Worm (Caenorhabditis elegans): ENCODE data around the gene Y17G7B.8.
A peak's percentile ranks its signal among the peaks of the same experiment; 100 is the strongest.

The Y17G7B.8 gene

ce11 chrII:12040167-12040566 lies 12.6 kb upstream of the Y17G7B.8 start (continued):
- TF ChIP-seq egl-44 (GFP tag; IDR thresholded peaks at IDR 0.05) (no peak), nhr-80 (tag; optimal IDR thresholded peaks at IDR 0.05) (peak; percentile 94), D2030.7 (GFP tag; IDR thresholded peaks at IDR 0.05) (no peak), hsf-1 (GFP tag; IDR thresholded peaks at IDR 0.05) (no peak), lin-40 (tag; optimal IDR thresholded peaks at IDR 0.05) (peak; percentile 53), rpc-1 (optimal IDR thresholded peaks at IDR 0.05) (no peak), rpc-1 (tag; optimal IDR thresholded peaks at IDR 0.05) (no peak), ztf-6 (GFP tag; IDR thresholded peaks at IDR 0.05) (no peak), Y53F4B.3 (GFP tag; IDR thresholded peaks at IDR 0.05) (no peak), hmg-1.2 (GFP tag; IDR thresholded peaks at IDR 0.05) (peak; percentile 89), ceh-79 (tag; optimal IDR thresholded peaks at IDR 0.05) (no peak), Y53G8AR.9 (GFP tag; conservative IDR thresholded peaks at IDR 0.05) (no peak), ztf-25 (GFP tag; IDR thresholded peaks at IDR 0.05) (no peak), cebp-1 (GFP tag; IDR thresholded peaks at IDR 0.05) (0 out of 2 replicates have a peak, but pooled peaks have one; percentile 37), cebp-1 (tag; optimal IDR thresholded peaks at IDR 0.05) (peak; percentile 69), snpc-1.1 (tag; optimal IDR thresholded peaks at IDR 0.05; ENCODE audit: insufficient read depth) (no peak), snpc-4 (GFP tag; optimal IDR thresholded peaks at IDR 0.05) (no peak), snpc-4 (tag; optimal IDR thresholded peaks at IDR 0.05) (peak in 2 of 4 experiments; percentile 5 to 47), hlh-12 (tag; optimal IDR thresholded peaks at IDR 0.05) (no peak), ztf-3 (GFP tag; optimal IDR thresholded peaks at IDR 0.05) (no peak), ceh-27 (GFP tag; optimal IDR thresholded peaks at IDR 0.05) (peak; percentile 9), athp-1 (tag; optimal IDR thresholded peaks at IDR 0.05) (no peak), nfyb-1 (GFP tag; IDR thresholded peaks at IDR 0.05) (0 out of 2 replicates have a peak, but pooled peaks have one; percentile 21), ama-1 (optimal IDR thresholded peaks at IDR 0.05) (peak; percentile 20), ama-1 (GFP tag; optimal IDR thresholded peaks at IDR 0.05) (no peak), bed-2 (GFP tag; IDR thresholded peaks at IDR 0.05) (no peak), mcd-1 (GFP tag; IDR thresholded peaks at IDR 0.05) (peak; percentile 64), zfh-2 (GFP tag; conservative IDR thresholded peaks at IDR 0.05) (no peak), egl-18 (GFP tag; IDR thresholded peaks at IDR 0.05) (no peak), die-1 (tag; optimal IDR thresholded peaks at IDR 0.05) (no peak), aptf-3 (GFP tag; IDR thresholded peaks at IDR 0.05) (no peak)

ce11 chrII:12039039-12039438 lies 11.5 kb upstream of the Y17G7B.8 start, which contains the start of gene tpi-1:
tpi-1 (minus strand) TSS chrII:12039139.
- no peak for TF ChIP-seq lag-1 (GFP tag; IDR thresholded peaks at IDR 0.05)
- no peak for TF ChIP-seq mes-4 (tag; optimal IDR thresholded peaks at IDR 0.05)
- TF ChIP-seq ceh-40 (GFP tag; IDR thresholded peaks at IDR 0.05): no peak
- TF ChIP-seq C06A6.2 (GFP tag; conservative IDR thresholded peaks at IDR 0.05): no peak
- no peak for TF ChIP-seq efl-1 (GFP tag; optimal IDR thresholded peaks at IDR 0.05)
- no peak for TF ChIP-seq Y53F4B.3 (GFP tag; IDR thresholded peaks at IDR 0.05)
- no peak for TF ChIP-seq sea-2 (GFP tag; IDR thresholded peaks at IDR 0.05)
- TF ChIP-seq T26A5.8 (tag; optimal IDR thresholded peaks at IDR 0.05): no peak
- no peak for TF ChIP-seq ceh-27 (GFP tag; optimal IDR thresholded peaks at IDR 0.05)

- TF ChIP-seq cebp-1 (GFP tag; IDR thresholded peaks at IDR 0.05) (no peak), cebp-1 (tag; optimal IDR thresholded peaks at IDR 0.05) (peak; percentile 10), ama-1 (optimal IDR thresholded peaks at IDR 0.05) (peak; percentile 32), ama-1 (GFP tag; optimal IDR thresholded peaks at IDR 0.05) (no peak), dox-1 (GFP tag; IDR thresholded peaks at IDR 0.05) (no peak)
These were observed 9.0 kb upstream of the Y17G7B.8 start, which contains the start of gene cyn-16 for ce11 chrII:12036516-12036915. cyn-16 (minus strand) TSS chrII:12036742.
